Fruit fly (Drosophila melanogaster): ENCODE measurements around the gene CG8128.
A peak's percentile ranks its signal among the peaks of the same experiment; 100 is the strongest.

CG8128 gene

dm6 chrX:15709984-15710750 is 12.9 kb downstream of the CG8128 start, which contains the start of the genes CG9281 and CG15601:
Gene CG9281 (minus strand): TSS chrX:15710539.
Gene CG15601 (plus strand): TSS chrX:15710647.
- no peak for TF ChIP-seq Myc (optimal IDR thresholded peaks at IDR 0.05)
- no peak for TF ChIP-seq dmrt93B (GFP tag; optimal IDR thresholded peaks at IDR 0.05)
- no peak for TF ChIP-seq ey (GFP tag; optimal IDR thresholded peaks at IDR 0.05)
- peak; percentile 30 for TF ChIP-seq Sp1 (GFP tag; optimal IDR thresholded peaks at IDR 0.05)
- TF ChIP-seq Rel (GFP tag; optimal IDR thresholded peaks at IDR 0.05) = no peak
- TF ChIP-seq Rel (tag; optimal IDR thresholded peaks at IDR 0.05) = peak; percentile 8
- no peak for TF ChIP-seq br (GFP tag; optimal IDR thresholded peaks at IDR 0.05)
- TF ChIP-seq sage (GFP tag; optimal IDR thresholded peaks at IDR 0.05) = no peak
- TF ChIP-seq lola (GFP tag; optimal IDR thresholded peaks at IDR 0.05) = no peak
- no peak for TF ChIP-seq jim (GFP tag; optimal IDR thresholded peaks at IDR 0.05)
- TF ChIP-seq Mio (GFP tag; optimal IDR thresholded peaks at IDR 0.05) = no peak
- no peak for TF ChIP-seq Hnf4 (GFP tag; optimal IDR thresholded peaks at IDR 0.05)
- TF ChIP-seq fru (GFP tag; optimal IDR thresholded peaks at IDR 0.05) = no peak
- TF ChIP-seq Abd-B (GFP tag; optimal IDR thresholded peaks at IDR 0.05) = no peak
- TF ChIP-seq Hr83 (GFP tag; optimal IDR thresholded peaks at IDR 0.05; ENCODE audit: poor library complexity, severe bottlenecking) = no peak
- TF ChIP-seq CG32264 (GFP tag; optimal IDR thresholded peaks at IDR 0.05) = no peak
- TF ChIP-seq usp (GFP tag; optimal IDR thresholded peaks at IDR 0.05) = no peak
- no peak for TF ChIP-seq Jra (GFP tag; optimal IDR thresholded peaks at IDR 0.05)
- no peak for TF ChIP-seq CG9705 (GFP tag; optimal IDR thresholded peaks at IDR 0.05)
- TF ChIP-seq N (GFP tag; optimal IDR thresholded peaks at IDR 0.05) = peak; percentile 22
- peak; percentile 3 for TF ChIP-seq HLH106 (tag; optimal IDR thresholded peaks at IDR 0.05)
- TF ChIP-seq sv (GFP tag; optimal IDR thresholded peaks at IDR 0.05) = peak; percentile 22
- no peak for TF ChIP-seq OdsH (GFP tag; optimal IDR thresholded peaks at IDR 0.05)
- TF ChIP-seq psq (GFP tag; optimal IDR thresholded peaks at IDR 0.05) = no peak
- TF ChIP-seq pan (optimal IDR thresholded peaks at IDR 0.05) = no peak
- TF ChIP-seq Dif (GFP tag; optimal IDR thresholded peaks at IDR 0.05; ENCODE audit: partially characterized antibody) = no peak
- no peak for TF ChIP-seq CrebA (GFP tag; optimal IDR thresholded peaks at IDR 0.05; ENCODE audit: borderline replicate concordance)
- TF ChIP-seq dl (GFP tag; optimal IDR thresholded peaks at IDR 0.05; ENCODE audit: insufficient read depth in 1 of 2, partially characterized antibody in 2 of 2) = no peak
- no peak for TF ChIP-seq Dfd (GFP tag; optimal IDR thresholded peaks at IDR 0.05)
- no peak for TF ChIP-seq foxo (GFP tag; optimal IDR thresholded peaks at IDR 0.05)
- TF ChIP-seq rgr (GFP tag; optimal IDR thresholded peaks at IDR 0.05) = no peak
- no peak for TF ChIP-seq GATAd (GFP tag; optimal IDR thresholded peaks at IDR 0.05)
- no peak for TF ChIP-seq brk (GFP tag; optimal IDR thresholded peaks at IDR 0.05)
- TF ChIP-seq Vsx2 (GFP tag; optimal IDR thresholded peaks at IDR 0.05; ENCODE audit: partially characterized antibody) = no peak
- no peak for TF ChIP-seq woc (GFP tag; optimal IDR thresholded peaks at IDR 0.05)
- no peak for TF ChIP-seq Hr78 (GFP tag; optimal IDR thresholded peaks at IDR 0.05)
- no peak for TF ChIP-seq dsf (GFP tag; optimal IDR thresholded peaks at IDR 0.05; ENCODE audit: borderline replicate concordance)
- TF ChIP-seq h (GFP tag; optimal IDR thresholded peaks at IDR 0.05) = no peak
- TF ChIP-seq tai (GFP tag; optimal IDR thresholded peaks at IDR 0.05) = no peak

dm6 chrX:15710751-15711179 is 13.5 kb downstream of the CG8128 start:
- TF ChIP-seq Rel (GFP tag; optimal IDR thresholded peaks at IDR 0.05) (no peak), Rel (tag; optimal IDR thresholded peaks at IDR 0.05) (no peak), h (GFP tag; optimal IDR thresholded peaks at IDR 0.05) (no peak), Myc (optimal IDR thresholded peaks at IDR 0.05) (peak; percentile 68)

dm6 chrX:15712409-15712808 is 15.1 kb downstream of the CG8128 start, which contains the start of gene HUWE1:
Gene HUWE1 (plus strand): TSS chrX:15712628.
- peak; percentile 19 for TF ChIP-seq Sp1 (GFP tag; optimal IDR thresholded peaks at IDR 0.05)
- TF ChIP-seq dl (GFP tag; optimal IDR thresholded peaks at IDR 0.05; ENCODE audit: insufficient read depth in 1 of 2, partially characterized antibody in 2 of 2) = no peak
- no peak for TF ChIP-seq Rel (GFP tag; optimal IDR thresholded peaks at IDR 0.05)
- TF ChIP-seq Rel (tag; optimal IDR thresholded peaks at IDR 0.05) = peak; percentile 27
- TF ChIP-seq sage (GFP tag; optimal IDR thresholded peaks at IDR 0.05) = no peak
